Worm (Caenorhabditis elegans): ENCODE results near the gene sfxn-2.

Gene sfxn-2

DNA sequence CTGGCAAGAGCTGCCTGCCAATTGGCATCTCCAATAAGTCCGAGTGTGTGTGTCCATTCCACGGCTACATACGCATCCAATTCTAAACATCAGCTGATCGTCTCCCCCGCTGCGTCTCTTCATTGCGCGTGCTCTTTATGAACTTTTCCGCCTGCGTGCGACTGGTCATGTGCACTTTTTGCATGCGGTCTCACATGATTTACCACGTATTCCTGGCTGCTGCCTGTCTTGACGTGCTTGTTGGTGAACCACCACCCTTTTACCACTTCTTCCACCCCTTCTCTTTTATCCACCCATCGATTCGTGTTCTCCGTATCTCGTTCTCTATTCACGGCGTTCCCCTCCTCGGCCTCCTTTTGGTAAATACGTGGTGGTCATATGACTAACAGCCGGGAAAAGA, 6.5 kb downstream of the sfxn-2 start (continued):
- no peak for TF ChIP-seq daf-19 (GFP tag; conservative IDR thresholded peaks at IDR 0.05)
- no peak for TF ChIP-seq zag-1 (tag; optimal IDR thresholded peaks at IDR 0.05)
- TF ChIP-seq nhr-48 (tag; optimal IDR thresholded peaks at IDR 0.05) = peak; percentile 54
- TF ChIP-seq dmd-6 (GFP tag; IDR thresholded peaks at IDR 0.05) = peak; percentile 92
- peak; percentile 38 for TF ChIP-seq dpl-1 (GFP tag; optimal IDR thresholded peaks at IDR 0.05)
- TF ChIP-seq nhr-111 (GFP tag; optimal IDR thresholded peaks at IDR 0.05) = no peak
- TF ChIP-seq daf-12 (tag; optimal IDR thresholded peaks at IDR 0.05) = no peak
- no peak for TF ChIP-seq nhr-42 (GFP tag; IDR thresholded peaks at IDR 0.05)
- no peak for TF ChIP-seq R02D3.7 (tag; optimal IDR thresholded peaks at IDR 0.05)
- no peak for TF ChIP-seq zip-2 (tag; optimal IDR thresholded peaks at IDR 0.05)
- TF ChIP-seq vab-7 (GFP tag; IDR thresholded peaks at IDR 0.05) = peak; percentile 40; the same call in 1 of the 2 replicates
- TF ChIP-seq ctbp-1 (GFP tag; IDR thresholded peaks at IDR 0.05) = peak; percentile 83
- no peak for TF ChIP-seq Y48G9A.11 (GFP tag; IDR thresholded peaks at IDR 0.05)
- TF ChIP-seq attf-4 (tag; optimal IDR thresholded peaks at IDR 0.05) = no peak
- TF ChIP-seq lim-7 (GFP tag; IDR thresholded peaks at IDR 0.05) = no peak
- no peak for TF ChIP-seq spr-3 (GFP tag; optimal IDR thresholded peaks at IDR 0.05)
- TF ChIP-seq mdt-29 (GFP tag; IDR thresholded peaks at IDR 0.05) = peak; percentile 88
- TF ChIP-seq madf-9 (GFP tag; conservative IDR thresholded peaks at IDR 0.05) = 0 out of 2 replicates have a peak, but pooled peaks have one; percentile 48
- TF ChIP-seq Y105C5A.15 (GFP tag; IDR thresholded peaks at IDR 0.05) = no peak
- peak; percentile 25 for TF ChIP-seq ceh-28 (tag; optimal IDR thresholded peaks at IDR 0.05)
- peak; percentile 85 for TF ChIP-seq ceh-20 (GFP tag; IDR thresholded peaks at IDR 0.05)
- TF ChIP-seq set-16 (GFP tag; IDR thresholded peaks at IDR 0.05) = peak; percentile 83
- peak; percentile 49 for TF ChIP-seq fkh-10 (GFP tag; optimal IDR thresholded peaks at IDR 0.05)
- no peak for TF ChIP-seq Y75B8A.6 (GFP tag; IDR thresholded peaks at IDR 0.05)
- TF ChIP-seq ces-1 (GFP tag; optimal IDR thresholded peaks at IDR 0.05) = no peak
- peak; percentile 64; the same call in 1 of the 2 replicates for TF ChIP-seq T26A8.4 (GFP tag; IDR thresholded peaks at IDR 0.05)
- TF ChIP-seq dve-1 (tag; optimal IDR thresholded peaks at IDR 0.05; ENCODE audit: insufficient read depth) = peak; percentile 46
- no peak for TF ChIP-seq F10B5.3 (tag; optimal IDR thresholded peaks at IDR 0.05)
- TF ChIP-seq fos-1 (tag; optimal IDR thresholded peaks at IDR 0.05) = no peak
- TF ChIP-seq lin-29 (GFP tag; IDR thresholded peaks at IDR 0.05) = 0 out of 2 replicates have a peak, but pooled peaks have one; percentile 40
- no peak for TF ChIP-seq pha-4 (GFP tag; IDR thresholded peaks at IDR 0.05)
- no peak for TF ChIP-seq pha-4 (tag; optimal IDR thresholded peaks at IDR 0.05)
- no peak for TF ChIP-seq nhr-10 (tag; optimal IDR thresholded peaks at IDR 0.05)
- peak; percentile 63 for TF ChIP-seq nhr-28 (tag; optimal IDR thresholded peaks at IDR 0.05)
- TF ChIP-seq hlh-11 (tag; optimal IDR thresholded peaks at IDR 0.05) = peak; percentile 98
- TF ChIP-seq F44E2.7 (GFP tag; IDR thresholded peaks at IDR 0.05) = no peak
- no peak for TF ChIP-seq lin-1 (GFP tag; IDR thresholded peaks at IDR 0.05)
- TF ChIP-seq ztf-11 (tag; optimal IDR thresholded peaks at IDR 0.05) = no peak
- TF ChIP-seq ztf-7 (tag; optimal IDR thresholded peaks at IDR 0.05) = peak; percentile 61
- no peak for TF ChIP-seq ceh-62 (tag; optimal IDR thresholded peaks at IDR 0.05)
- TF ChIP-seq lin-13 (GFP tag; optimal IDR thresholded peaks at IDR 0.05) = no peak
- TF ChIP-seq D1046.2 (GFP tag; IDR thresholded peaks at IDR 0.05) = 0 out of 2 replicates have a peak, but pooled peaks have one; percentile 37
- TF ChIP-seq ceh-82 (tag; optimal IDR thresholded peaks at IDR 0.05) = no peak
- TF ChIP-seq hif-1 (tag; optimal IDR thresholded peaks at IDR 0.05) = peak; percentile 48 to 91
- peak; percentile 81 for TF ChIP-seq mxl-3 (GFP tag; optimal IDR thresholded peaks at IDR 0.05)
- peak; percentile 80 for TF ChIP-seq F37D6.2 (tag; optimal IDR thresholded peaks at IDR 0.05)
- no peak for TF ChIP-seq snpc-1.2 (GFP tag; IDR thresholded peaks at IDR 0.05)
- peak in 1 of 2 experiments; percentile 99 for TF ChIP-seq unc-62 (GFP tag; optimal IDR thresholded peaks at IDR 0.05 in 1 of 2)
- TF ChIP-seq unc-62 (tag; optimal IDR thresholded peaks at IDR 0.05) = no peak
- no peak for TF ChIP-seq F26F4.8 (GFP tag; conservative IDR thresholded peaks at IDR 0.05)
- no peak for TF ChIP-seq ama-1 (optimal IDR thresholded peaks at IDR 0.05)
- no peak for TF ChIP-seq daf-8 (GFP tag; IDR thresholded peaks at IDR 0.05)
- no peak for TF ChIP-seq ZK546.5 (tag; optimal IDR thresholded peaks at IDR 0.05)
